Comparison of ENCODE assay signal across 1 worm cellular context in genomic region chrIV:17387442-17387967, ce11.
A peak's percentile ranks its signal among the peaks of the same experiment; 100 is the strongest.
TF ChIP-seq lines count a peak whose summit lies in the region.

T02D1.8 (minus strand) TSS chrIV:17387492.

TF ChIP-seq in whole organism, L4 larva, 104 proteins besides CTCF, POLR2A, EP300 and RAD21 (continued from another document):
- TF ChIP-seq pqm-1 (tag; optimal IDR thresholded peaks at IDR 0.05; lab: Kevin White, UChicago) (peak; percentile 78), lin-38 (GFP tag; IDR thresholded peaks at IDR 0.05; lab: Robert Waterston, UW) (no peak), hlh-30 (tag; optimal IDR thresholded peaks at IDR 0.05; lab: Kevin White, UChicago; ENCODE audit: insufficient read depth) (no peak), ceh-62 (tag; optimal IDR thresholded peaks at IDR 0.05; lab: Kevin White, UChicago) (no peak), nhr-28 (tag; optimal IDR thresholded peaks at IDR 0.05; lab: Kevin White, UChicago) (peak; percentile 64), php-3 (GFP tag; IDR thresholded peaks at IDR 0.05; lab: Robert Waterston, UW) (no peak), tra-1 (GFP tag; IDR thresholded peaks at IDR 0.05; lab: Robert Waterston, UW) (no peak), mxl-2 (GFP tag; conservative IDR thresholded peaks at IDR 0.05; lab: Robert Waterston, UW) (no peak), skn-1 (tag; optimal IDR thresholded peaks at IDR 0.05; lab: Kevin White, UChicago) (no peak), dmd-8 (GFP tag; IDR thresholded peaks at IDR 0.05; lab: Robert Waterston, UW) (no peak), daf-16 (GFP tag; optimal IDR thresholded peaks at IDR 0.05; lab: Kevin White, UChicago) (no peak), daf-16 (tag; optimal IDR thresholded peaks at IDR 0.05; lab: Kevin White, UChicago) (peak; percentile 60), daf-19 (GFP tag; conservative IDR thresholded peaks at IDR 0.05; lab: Robert Waterston, UW) (no peak), nhr-102 (tag; optimal IDR thresholded peaks at IDR 0.05; lab: Kevin White, UChicago) (no peak), mep-1 (tag; optimal IDR thresholded peaks at IDR 0.05; lab: Kevin White, UChicago) (no peak), F26F4.8 (GFP tag; conservative IDR thresholded peaks at IDR 0.05; lab: Robert Waterston, UW) (no peak), unc-130 (GFP tag; optimal IDR thresholded peaks at IDR 0.05; lab: Kevin White, UChicago) (no peak)
